Worm (Caenorhabditis elegans): ENCODE measurements around the gene C47G2.3.

- TF ChIP-seq him-1 (tag; optimal IDR thresholded peaks at IDR 0.05) (no peak), W03F9.2 (tag; optimal IDR thresholded peaks at IDR 0.05) (no peak)
Observed at ce11 chrII:11301059-11301458, 11.1 kb upstream of the C47G2.3 start, which contains the start of gene raga-1.
